Fruit fly (Drosophila melanogaster) whole organism, prepupa: ENCODE results near the gene Fntb.

Source experiments
- Blimp-1 ChIP-seq: fragments of 200-800 bp; sonication (Bioruptor generic); optimal IDR thresholded peaks from 3 replicates; lab custom pipeline; 2017; ENCODE audit warnings: missing biosample characterization, missing genetic modification characterization, mild to moderate bottlenecking, moderate library complexity, missing genetic modification reagents
- CG10631 ChIP-seq: fragments of 200-800 bp; sonication (Bioruptor generic); optimal IDR thresholded peaks from 2 replicates; lab custom pipeline; 2016; ENCODE audit warnings: missing biosample characterization, missing genetic modification characterization
- CG10669 ChIP-seq: fragments of 200-800 bp; sonication (Bioruptor generic); optimal IDR thresholded peaks from 3 replicates; lab custom pipeline; 2018; ENCODE audit warnings: missing biosample characterization, mild to moderate bottlenecking, missing genetic modification characterization, moderate library complexity
- CG11294 ChIP-seq: fragments of 200-800 bp; sonication (Bioruptor generic); IDR thresholded peaks from 2 replicates; pipeline ENCODE4 v1.3.6; 2022; ENCODE audit warnings: missing biosample characterization, missing genetic modification characterization
- CG11762 ChIP-seq: fragments of 200-800 bp; sonication (Bioruptor generic); optimal IDR thresholded peaks from 3 replicates; lab custom pipeline; 2016; ENCODE audit warnings: missing biosample characterization, missing genetic modification characterization; ENCODE audit not compliant: insufficient read depth
- CG11902 ChIP-seq: fragments of 200-800 bp; sonication (Bioruptor generic); optimal IDR thresholded peaks from 3 replicates; lab custom pipeline; 2016; ENCODE audit warnings: missing biosample characterization, missing genetic modification characterization
- CG15336 ChIP-seq: fragments of 200-800 bp; sonication (Bioruptor generic); IDR thresholded peaks from 2 replicates; pipeline ENCODE4 v1.3.6; 2022; ENCODE audit warnings: missing biosample characterization, missing genetic modification characterization
- CG1621 ChIP-seq: fragments of 200-800 bp; sonication (Bioruptor generic); optimal IDR thresholded peaks from 3 replicates; lab custom pipeline; 2018; ENCODE audit warnings: missing biosample characterization, mild to moderate bottlenecking, missing genetic modification characterization
- CG16779 ChIP-seq: fragments of 200-800 bp; sonication (Bioruptor generic); optimal IDR thresholded peaks from 3 replicates; lab custom pipeline; 2017; ENCODE audit warnings: missing biosample characterization, mild to moderate bottlenecking, missing genetic modification characterization
- CG32006 ChIP-seq: fragments of 200-800 bp; sonication (Bioruptor generic); optimal IDR thresholded peaks from 3 replicates; lab custom pipeline; 2017; ENCODE audit warnings: missing biosample characterization, mild to moderate bottlenecking, missing genetic modification characterization
- CG34406 ChIP-seq: fragments of 200-800 bp; sonication (Bioruptor generic); optimal IDR thresholded peaks from 3 replicates; lab custom pipeline; 2016; ENCODE audit warnings: missing biosample characterization, missing genetic modification characterization
- CG3919 ChIP-seq: fragments of 200-800 bp; sonication (Bioruptor generic); optimal IDR thresholded peaks from 3 replicates; lab custom pipeline; 2016; ENCODE audit warnings: missing biosample characterization, missing genetic modification characterization
- CG4318 ChIP-seq: fragments of 200-800 bp; sonication (Bioruptor generic); optimal IDR thresholded peaks from 3 replicates; lab custom pipeline; 2017; ENCODE audit warnings: missing biosample characterization, mild to moderate bottlenecking, missing genetic modification characterization
- CG6163 ChIP-seq: fragments of 200-800 bp; sonication (Bioruptor generic); IDR thresholded peaks from 3 replicates; pipeline ENCODE4 v1.3.6; 2022; ENCODE audit warnings: missing biosample characterization, missing genetic modification characterization
- CG6808 ChIP-seq: fragments of 200-800 bp; sonication (Bioruptor generic); optimal IDR thresholded peaks from 3 replicates; lab custom pipeline; 2017; ENCODE audit warnings: missing biosample characterization, missing genetic modification characterization, mild to moderate bottlenecking, moderate library complexity, missing genetic modification reagents
- CG7368 ChIP-seq: fragments of 200-800 bp; sonication (Bioruptor generic); optimal IDR thresholded peaks from 3 replicates; lab custom pipeline; 2016; ENCODE audit warnings: missing biosample characterization, missing genetic modification characterization
- CG8119 ChIP-seq: fragments of 200-800 bp; sonication (Bioruptor generic); IDR thresholded peaks from 3 replicates; pipeline ENCODE4 v1.3.6; 2022; ENCODE audit warnings: missing biosample characterization, missing genetic modification characterization
- CG8319 ChIP-seq: fragments of 200-800 bp; sonication (Bioruptor generic); optimal IDR thresholded peaks from 3 replicates; lab custom pipeline; 2016; ENCODE audit warnings: missing biosample characterization, missing genetic modification characterization
- CG8632 ChIP-seq: fragments of 200-800 bp; sonication (Bioruptor generic); optimal IDR thresholded peaks from 3 replicates; lab custom pipeline; 2016; ENCODE audit warnings: missing biosample characterization, missing genetic modification characterization
- CG9139 ChIP-seq: fragments of 200-800 bp; sonication (Bioruptor generic); optimal IDR thresholded peaks from 3 replicates; lab custom pipeline; 2017; ENCODE audit warnings: missing biosample characterization, mild to moderate bottlenecking, missing genetic modification characterization
- Eip75B ChIP-seq: fragments of 200-800 bp; sonication (Bioruptor generic); optimal IDR thresholded peaks from 3 replicates; lab custom pipeline; 2016; ENCODE audit warnings: missing biosample characterization, missing genetic modification characterization
- Eip78C ChIP-seq: fragments of 200-800 bp; sonication (Bioruptor generic); peaks from one replicate; lab custom pipeline; 2016; ENCODE audit warnings: missing biosample characterization, missing genetic modification characterization
- Eip93F ChIP-seq: fragments of 200-800 bp; sonication (Bioruptor generic); optimal IDR thresholded peaks from 2 replicates; lab custom pipeline; 2016; ENCODE audit warnings: missing biosample characterization, mild to moderate bottlenecking, missing genetic modification characterization
- Ets21C ChIP-seq: fragments of 200-800 bp; sonication (Bioruptor generic); optimal IDR thresholded peaks from 3 replicates; lab custom pipeline; 2016; ENCODE audit warnings: missing biosample characterization, missing genetic modification characterization
- Ets96B ChIP-seq: fragments of 200-800 bp; optimal IDR thresholded peaks from 2 replicates; lab custom pipeline; 2019; ENCODE audit warnings: missing biosample characterization, mild to moderate bottlenecking, missing genetic modification characterization, moderate library complexity
- Gug ChIP-seq: fragments of 200-800 bp; sonication (Bioruptor generic); IDR thresholded peaks from 2 replicates; pipeline ENCODE4 v1.3.6; 2022; ENCODE audit warnings: missing biosample characterization, missing genetic modification characterization
- Hr38 ChIP-seq: sonication (Bioruptor generic); optimal IDR thresholded peaks from 2 replicates; lab custom pipeline; 2016; ENCODE audit warnings: missing biosample characterization, missing genetic modification characterization
- Hr39 ChIP-seq: fragments of 200-800 bp; sonication (Bioruptor generic); optimal IDR thresholded peaks from 2 replicates; lab custom pipeline; 2016; ENCODE audit warnings: missing biosample characterization, missing genetic modification characterization
- Hr4 ChIP-seq: fragments of 200-800 bp; sonication (Bioruptor generic); optimal IDR thresholded peaks from 3 replicates; lab custom pipeline; 2016; ENCODE audit warnings: missing biosample characterization, missing genetic modification characterization
- Lpt ChIP-seq: fragments of 200-800 bp; sonication (Bioruptor generic); optimal IDR thresholded peaks from 3 replicates; lab custom pipeline; 2016; ENCODE audit warnings: missing biosample characterization, missing genetic modification characterization
- Met ChIP-seq: fragments of 200-800 bp; sonication (Bioruptor generic); optimal IDR thresholded peaks from 3 replicates; lab custom pipeline; 2016; ENCODE audit warnings: missing biosample characterization, missing genetic modification characterization
- OdsH ChIP-seq: fragments of 200-800 bp; sonication (Bioruptor generic); optimal IDR thresholded peaks from 3 replicates; lab custom pipeline; 2016; ENCODE audit warnings: missing biosample characterization, missing genetic modification characterization
- Smox ChIP-seq: fragments of 200-800 bp; sonication (Bioruptor generic); optimal IDR thresholded peaks from 3 replicates; lab custom pipeline; 2016; ENCODE audit warnings: missing biosample characterization, missing genetic modification characterization
- Sox102F ChIP-seq: fragments of 200-800 bp; sonication (Bioruptor generic); optimal IDR thresholded peaks from 2 replicates; lab custom pipeline; 2016; ENCODE audit warnings: missing biosample characterization, mild to moderate bottlenecking, missing genetic modification characterization
- Sox14 ChIP-seq: fragments of 200-800 bp; sonication (Bioruptor generic); optimal IDR thresholded peaks from 3 replicates; lab custom pipeline; 2016; ENCODE audit warnings: missing biosample characterization, missing genetic modification characterization
- Sox15 ChIP-seq: fragments of 200-800 bp; sonication (Bioruptor generic); optimal IDR thresholded peaks from 3 replicates; lab custom pipeline; 2016; ENCODE audit warnings: missing biosample characterization, missing genetic modification characterization
- achi ChIP-seq: fragments of 200-800 bp; sonication (Bioruptor generic); optimal IDR thresholded peaks from 3 replicates; lab custom pipeline; 2016; ENCODE audit warnings: missing biosample characterization, missing genetic modification characterization
- acj6 ChIP-seq: fragments of 200-800 bp; sonication (Bioruptor generic); optimal IDR thresholded peaks from 3 replicates; lab custom pipeline; 2016; ENCODE audit warnings: missing biosample characterization, missing genetic modification characterization
- cyc ChIP-seq: fragments of 200-800 bp; sonication (Bioruptor generic); optimal IDR thresholded peaks from 3 replicates; lab custom pipeline; 2016; ENCODE audit warnings: missing biosample characterization, missing genetic modification characterization
- dac ChIP-seq: fragments of 200-800 bp; sonication (Bioruptor generic); optimal IDR thresholded peaks from 2 replicates; lab custom pipeline; 2017; ENCODE audit warnings: missing biosample characterization, mild to moderate bottlenecking, missing genetic modification characterization
- dsx ChIP-seq: fragments of 200-800 bp; optimal IDR thresholded peaks from 3 replicates; lab custom pipeline; 2019; ENCODE audit warnings: missing biosample characterization, mild to moderate bottlenecking, missing genetic modification characterization, moderate library complexity; ENCODE audit not compliant: poor library complexity, severe bottlenecking
- esn ChIP-seq: fragments of 200-800 bp; sonication (Bioruptor generic); optimal IDR thresholded peaks from 2 replicates; lab custom pipeline; 2016; ENCODE audit warnings: missing biosample characterization, mild to moderate bottlenecking, missing genetic modification characterization, moderate library complexity
- fd59A ChIP-seq: fragments of 200-800 bp; sonication (Bioruptor generic); optimal IDR thresholded peaks from 2 replicates; lab custom pipeline; 2017; ENCODE audit warnings: missing biosample characterization, mild to moderate bottlenecking, missing genetic modification characterization, missing genetic modification reagents
- fkh ChIP-seq: fragments of 200-800 bp; sonication (Bioruptor generic); optimal IDR thresholded peaks from 3 replicates; lab custom pipeline; 2017; ENCODE audit warnings: missing biosample characterization, mild to moderate bottlenecking, missing genetic modification characterization, moderate library complexity
- lz ChIP-seq: fragments of 200-800 bp; sonication (Bioruptor generic); optimal IDR thresholded peaks from 3 replicates; lab custom pipeline; 2016; ENCODE audit warnings: missing biosample characterization, missing genetic modification characterization
- net ChIP-seq: fragments of 200-800 bp; sonication (Bioruptor generic); optimal IDR thresholded peaks from 3 replicates; lab custom pipeline; 2016; ENCODE audit warnings: missing biosample characterization, missing genetic modification characterization
- pdm3 ChIP-seq: fragments of 200-800 bp; sonication (Bioruptor generic); optimal IDR thresholded peaks from 3 replicates; lab custom pipeline; 2016; ENCODE audit warnings: missing biosample characterization, missing genetic modification characterization
- salr ChIP-seq, 2 experiments: fragments of 200-800 bp; sonication (Bioruptor generic); optimal IDR thresholded peaks; 3 replicates each; lab custom pipeline; 2016 to 2018; ENCODE audit warnings: missing biosample characterization in 2 of 2, missing genetic modification characterization in 2 of 2, mild to moderate bottlenecking in 1 of 2
- spab ChIP-seq: fragments of 200-800 bp; sonication (Bioruptor generic); optimal IDR thresholded peaks from 2 replicates; lab custom pipeline; 2017; ENCODE audit warnings: missing biosample characterization, mild to moderate bottlenecking, missing genetic modification characterization, missing genetic modification reagents
- ss ChIP-seq, 2 experiments: fragments of 200-800 bp; sonication (Bioruptor generic); optimal IDR thresholded peaks; 2 replicates in 1 of 2; 3 replicates in 1 of 2; lab custom pipeline; 2017 to 2018; ENCODE audit warnings: mild to moderate bottlenecking in 2 of 2, missing biosample characterization in 2 of 2, missing genetic modification characterization in 2 of 2, moderate library complexity in 1 of 2
- svp ChIP-seq: fragments of 200-800 bp; sonication (Bioruptor generic); peaks from one replicate; lab custom pipeline; 2016; ENCODE audit warnings: missing biosample characterization, missing genetic modification characterization
- topi ChIP-seq: fragments of 200-800 bp; sonication (Bioruptor generic); optimal IDR thresholded peaks from 3 replicates; lab custom pipeline; 2016; ENCODE audit warnings: missing biosample characterization, missing genetic modification characterization
- vri ChIP-seq: fragments of 200-800 bp; sonication (Bioruptor generic); optimal IDR thresholded peaks from 3 replicates; lab custom pipeline; 2016; ENCODE audit warnings: missing biosample characterization, mild to moderate bottlenecking, missing genetic modification characterization

The Fntb gene

dm6 chr3R:16442937-16443336 lies 10.1 kb downstream of the Fntb start, which contains the start of the genes Ttc1 and CG14882:
TSS of gene Ttc1 (minus strand) at chr3R:16443007.
TSS of gene CG14882 (plus strand) at chr3R:16443207.
- TF ChIP-seq svp (GFP tag; lab: Kevin White, UChicago), result no peak
- TF ChIP-seq fd59A (GFP tag; lab: Kevin White, UChicago), result peak; percentile 49
- TF ChIP-seq ss (GFP tag; optimal IDR thresholded peaks at IDR 0.05; lab: Kevin White, UChicago), result peak in 1 of 2 experiments; percentile 39
- TF ChIP-seq Eip93F (GFP tag; lab: Kevin White, UChicago), result peak; percentile 61
- no peak for TF ChIP-seq CG3919 (GFP tag; lab: Kevin White, UChicago)
- peak; percentile 91 for TF ChIP-seq OdsH (GFP tag; lab: Kevin White, UChicago)
- TF ChIP-seq Hr39, result peak; percentile 87
- no peak for TF ChIP-seq fkh (GFP tag; lab: Kevin White, UChicago)
- TF ChIP-seq CG8632 (GFP tag; lab: Kevin White, UChicago), result peak; percentile 82
- TF ChIP-seq Ets21C (GFP tag; lab: Kevin White, UChicago), result no peak
- TF ChIP-seq Lpt, result peak; percentile 57
- TF ChIP-seq CG11762 (GFP tag; lab: Kevin White, UChicago), result no peak
- peak; percentile 75 for TF ChIP-seq Gug (GFP tag; lab: Robert Waterston, UW)
- no peak for TF ChIP-seq Smox (GFP tag; lab: Kevin White, UChicago)
- TF ChIP-seq spab (GFP tag; lab: Kevin White, UChicago), result no peak
- TF ChIP-seq CG8119 (GFP tag; lab: Robert Waterston, UW), result peak; percentile 90
- peak; percentile 72 for TF ChIP-seq CG11294 (GFP tag; lab: Robert Waterston, UW)
- TF ChIP-seq CG6163 (GFP tag; lab: Robert Waterston, UW), result peak; percentile 89
- TF ChIP-seq CG4318 (GFP tag; lab: Kevin White, UChicago), result no peak
- TF ChIP-seq CG11902, result no peak
- TF ChIP-seq Hr4 (GFP tag; lab: Kevin White, UChicago), result no peak
- peak; percentile 88 for TF ChIP-seq lz (GFP tag; lab: Kevin White, UChicago)
- TF ChIP-seq Eip78C, result peak; percentile 95
- peak; percentile 94 for TF ChIP-seq CG15336 (GFP tag; lab: Robert Waterston, UW)
- TF ChIP-seq CG16779 (tag; lab: Kevin White, UChicago), result no peak
- TF ChIP-seq pdm3 (GFP tag; lab: Kevin White, UChicago), result no peak
- TF ChIP-seq achi (GFP tag; lab: Kevin White, UChicago), result peak; percentile 88
- TF ChIP-seq Sox102F (GFP tag; lab: Kevin White, UChicago), result no peak
- peak; percentile 69 for TF ChIP-seq Sox15 (GFP tag; lab: Kevin White, UChicago)
- peak; percentile 89 for TF ChIP-seq acj6 (GFP tag; lab: Kevin White, UChicago)
- TF ChIP-seq Sox14 (GFP tag; lab: Kevin White, UChicago), result peak; percentile 90
- TF ChIP-seq cyc (GFP tag; lab: Kevin White, UChicago), result peak; percentile 72
- TF ChIP-seq salr (GFP tag; optimal IDR thresholded peaks at IDR 0.05; lab: Kevin White, UChicago), result peak; percentile 29 to 81
- TF ChIP-seq CG10631 (GFP tag; lab: Kevin White, UChicago), result no peak
- no peak for TF ChIP-seq Hr38 (GFP tag; lab: Kevin White, UChicago)
- TF ChIP-seq dac (GFP tag; lab: Kevin White, UChicago), result no peak
- TF ChIP-seq net (GFP tag; lab: Kevin White, UChicago), result peak; percentile 88
- TF ChIP-seq topi (GFP tag; lab: Kevin White, UChicago), result peak; percentile 87
- TF ChIP-seq CG34406 (GFP tag; lab: Kevin White, UChicago), result peak; percentile 84
- peak; percentile 89 for TF ChIP-seq vri (GFP tag; lab: Kevin White, UChicago)
- TF ChIP-seq CG8319 (GFP tag; lab: Kevin White, UChicago), result no peak
- TF ChIP-seq CG7368 (GFP tag; lab: Kevin White, UChicago), result no peak
- TF ChIP-seq CG10669 (GFP tag; lab: Kevin White, UChicago), result no peak
- peak; percentile 90 for TF ChIP-seq Eip75B (GFP tag; lab: Kevin White, UChicago)
- TF ChIP-seq Ets96B, result peak; percentile 81
- no peak for TF ChIP-seq CG6808 (GFP tag; lab: Kevin White, UChicago)
- no peak for TF ChIP-seq CG1621 (tag; lab: Kevin White, UChicago)
- no peak for TF ChIP-seq Met (GFP tag; lab: Kevin White, UChicago)
- peak; percentile 92 for TF ChIP-seq esn (GFP tag; lab: Kevin White, UChicago)
- no peak for TF ChIP-seq Blimp-1 (GFP tag; lab: Kevin White, UChicago)
- peak; percentile 63 for TF ChIP-seq CG9139 (GFP tag; lab: Kevin White, UChicago)
- no peak for TF ChIP-seq CG32006
- peak; percentile 81 for TF ChIP-seq dsx (GFP tag; lab: Kevin White, UChicago)
